Worm (Caenorhabditis elegans) whole organism, L4 larva: ENCODE measurements around the gene hpr-17.
A peak's percentile ranks its signal among the peaks of the same experiment; 100 is the strongest.

Experiments used
- R02D3.7 ChIP-seq: fragments of 150-350 bp; sonication (generic microtip); optimal IDR thresholded peaks from 3 replicates; lab custom pipeline; 2014; ENCODE audit warnings: missing biosample characterization, missing genetic modification characterization
- T26A8.4 ChIP-seq: fragments of 200-800 bp; sonication (Bioruptor generic); IDR thresholded peaks from 2 replicates; pipeline ENCODE4 v1.3.6; 2022; ENCODE audit warnings: missing genetic modification characterization, missing compliant biosample characterization
- Y5F2A.4 ChIP-seq: fragments of 200-800 bp; sonication (Bioruptor generic); optimal IDR thresholded peaks from 2 replicates; lab custom pipeline; 2018; ENCODE audit warnings: mild to moderate bottlenecking, missing genetic modification characterization, missing compliant biosample characterization
- aha-1 ChIP-seq: fragments of 150-350 bp; peaks from one replicate; lab custom pipeline; 2014; ENCODE audit warnings: missing biosample characterization, missing genetic modification characterization
- arid-1 ChIP-seq: fragments of 200-800 bp; sonication (Bioruptor generic); conservative IDR thresholded peaks from 2 replicates; pipeline ENCODE4 v1.3.6; 2022; ENCODE audit warnings: missing genetic modification reagents, missing genetic modification characterization, missing compliant biosample characterization
- ceh-20 ChIP-seq: fragments of 200-800 bp; sonication (Bioruptor generic); IDR thresholded peaks from 2 replicates; pipeline ENCODE4 v1.3.6; 2022; ENCODE audit warnings: missing genetic modification reagents, missing genetic modification characterization, missing compliant biosample characterization
- ceh-62 ChIP-seq: sonication (generic microtip); optimal IDR thresholded peaks from 2 replicates; lab custom pipeline; 2017; ENCODE audit warnings: missing biosample characterization, missing genetic modification characterization
- cey-2 ChIP-seq: sonication (generic microtip); optimal IDR thresholded peaks from 3 replicates; lab custom pipeline; 2017; ENCODE audit warnings: missing genetic modification characterization, mild to moderate bottlenecking, missing compliant biosample characterization, antibody characterized with exemption, borderline replicate concordance; ENCODE audit not compliant: insufficient read depth
- ctbp-1 ChIP-seq: fragments of 200-800 bp; sonication (Bioruptor generic); IDR thresholded peaks from 2 replicates; pipeline ENCODE4 v1.3.6; 2022; ENCODE audit warnings: missing genetic modification reagents, missing genetic modification characterization, missing compliant biosample characterization
- dve-1 ChIP-seq: sonication (generic microtip); optimal IDR thresholded peaks from 2 replicates; lab custom pipeline; 2017; ENCODE audit warnings: antibody characterized with exemption, mild to moderate bottlenecking, missing genetic modification characterization, missing compliant biosample characterization; ENCODE audit not compliant: insufficient read depth
- fkh-10 ChIP-seq: fragments of 150-350 bp; optimal IDR thresholded peaks from 2 replicates; lab custom pipeline; 2014; ENCODE audit warnings: missing biosample characterization, missing genetic modification reagents, missing genetic modification characterization
- hif-1 ChIP-seq, 2 experiments: sonication (generic microtip); optimal IDR thresholded peaks; 2 replicates each; lab custom pipeline; 2016 to 2017; ENCODE audit warnings: missing compliant biosample characterization in 2 of 2, missing genetic modification characterization in 2 of 2, missing genetic modification reagents in 2 of 2, missing genotype in 2 of 2, mild to moderate bottlenecking in 1 of 2
- hlh-30 ChIP-seq: sonication (generic microtip); optimal IDR thresholded peaks from 2 replicates; lab custom pipeline; 2017; ENCODE audit warnings: antibody characterized with exemption, mild to moderate bottlenecking, missing genetic modification characterization, missing compliant biosample characterization; ENCODE audit not compliant: insufficient read depth
- jun-1 ChIP-seq: fragments of 150-350 bp; optimal IDR thresholded peaks from 2 replicates; lab custom pipeline; 2014; ENCODE audit warnings: missing biosample characterization, missing genetic modification reagents, missing genetic modification characterization
- lim-7 ChIP-seq: fragments of 200-800 bp; sonication (Bioruptor generic); IDR thresholded peaks from 2 replicates; pipeline ENCODE4 v1.3.6; 2022; ENCODE audit warnings: missing genetic modification characterization, missing compliant biosample characterization
- lin-1 ChIP-seq: fragments of 200-800 bp; sonication (Bioruptor generic); IDR thresholded peaks from 2 replicates; pipeline ENCODE4 v1.3.6; 2022; ENCODE audit warnings: missing genetic modification reagents, missing genetic modification characterization, missing compliant biosample characterization
- lin-13 ChIP-seq: fragments of 150-350 bp; optimal IDR thresholded peaks from 2 replicates; lab custom pipeline; 2014; ENCODE audit warnings: missing biosample characterization, missing genetic modification reagents, missing genetic modification characterization
- lin-39 ChIP-seq: fragments of 150-350 bp; optimal IDR thresholded peaks from 2 replicates; lab custom pipeline; 2014; ENCODE audit warnings: missing biosample characterization, missing genetic modification reagents, missing genetic modification characterization
- lsy-2 ChIP-seq, 2 experiments: fragments of 150-350 bp in 1 of 2; sonication (generic microtip) in 1 of 2; optimal IDR thresholded peaks; 2 replicates each; lab custom pipeline; 2014 to 2017; ENCODE audit warnings: missing biosample characterization in 2 of 2, missing genetic modification characterization in 2 of 2
- madf-5 ChIP-seq, 2 experiments: fragments of 200-800 bp; sonication (Bioruptor generic); IDR thresholded peaks; 2 replicates each; pipeline ENCODE4 v1.3.6; 2022; ENCODE audit warnings: missing compliant biosample characterization in 2 of 2, missing genetic modification characterization in 2 of 2
- mdl-1 ChIP-seq, 2 experiments: fragments of 150-350 bp in 1 of 2; sonication (generic microtip) in 1 of 2; optimal IDR thresholded peaks; 2 replicates each; lab custom pipeline; 2014 to 2017; ENCODE audit warnings: missing biosample characterization in 2 of 2, missing genetic modification characterization in 2 of 2
- mdt-29 ChIP-seq: fragments of 200-800 bp; sonication (Bioruptor generic); IDR thresholded peaks from 2 replicates; pipeline ENCODE4 v1.3.6; 2022; ENCODE audit warnings: missing genetic modification reagents, missing genetic modification characterization, missing compliant biosample characterization
- mxl-2 ChIP-seq: fragments of 200-800 bp; sonication (Bioruptor generic); conservative IDR thresholded peaks from 2 replicates; pipeline ENCODE4 v1.3.6; 2022; ENCODE audit warnings: missing genetic modification reagents, missing genetic modification characterization, missing compliant biosample characterization
- nhr-111 ChIP-seq: fragments of 200-800 bp; sonication (Bioruptor generic); optimal IDR thresholded peaks from 2 replicates; lab custom pipeline; 2018; ENCODE audit warnings: mild to moderate bottlenecking, missing genetic modification characterization, missing compliant biosample characterization
- nhr-41 ChIP-seq: fragments of 200-800 bp; sonication (Bioruptor generic); IDR thresholded peaks from 2 replicates; pipeline ENCODE4 v1.3.6; 2022; ENCODE audit warnings: missing genetic modification reagents, missing genetic modification characterization, missing compliant biosample characterization
- nhr-42 ChIP-seq: fragments of 200-800 bp; sonication (Bioruptor generic); IDR thresholded peaks from 2 replicates; pipeline ENCODE4 v1.3.6; 2022; ENCODE audit warnings: missing genetic modification characterization, missing compliant biosample characterization
- nhr-48 ChIP-seq: sonication (generic microtip); optimal IDR thresholded peaks from 2 replicates; lab custom pipeline; 2016; ENCODE audit warnings: mild to moderate bottlenecking, missing genetic modification characterization, missing compliant biosample characterization
- php-3 ChIP-seq: fragments of 200-800 bp; sonication (Bioruptor generic); IDR thresholded peaks from 2 replicates; pipeline ENCODE4 v1.3.6; 2022; ENCODE audit warnings: missing genetic modification reagents, missing genetic modification characterization, missing compliant biosample characterization
- sdz-12 ChIP-seq: fragments of 200-800 bp; sonication (Bioruptor generic); optimal IDR thresholded peaks from 2 replicates; lab custom pipeline; 2018; ENCODE audit warnings: mild to moderate bottlenecking, missing genetic modification characterization, missing compliant biosample characterization
- set-16 ChIP-seq: fragments of 200-800 bp; sonication (Bioruptor generic); IDR thresholded peaks from 2 replicates; pipeline ENCODE4 v1.3.6; 2022; ENCODE audit warnings: missing genetic modification reagents, missing genetic modification characterization, missing compliant biosample characterization
- snpc-4 ChIP-seq: fragments of 150-350 bp; optimal IDR thresholded peaks from 2 replicates; lab custom pipeline; 2014; ENCODE audit warnings: missing biosample characterization, missing genetic modification characterization
- spr-1 ChIP-seq: sonication (generic microtip); optimal IDR thresholded peaks from 2 replicates; lab custom pipeline; 2016; ENCODE audit warnings: mild to moderate bottlenecking, missing genetic modification characterization, missing compliant biosample characterization
- spr-3 ChIP-seq: fragments of 200-800 bp; sonication (Bioruptor generic); optimal IDR thresholded peaks from 2 replicates; lab custom pipeline; 2018; ENCODE audit warnings: mild to moderate bottlenecking, missing genetic modification characterization, missing compliant biosample characterization
- tag-97 ChIP-seq: fragments of 200-800 bp; sonication (Bioruptor generic); IDR thresholded peaks from 2 replicates; pipeline ENCODE4 v1.3.6; 2022; ENCODE audit warnings: missing genetic modification characterization, missing compliant biosample characterization
- tra-1 ChIP-seq: fragments of 200-800 bp; sonication (Bioruptor generic); IDR thresholded peaks from 2 replicates; pipeline ENCODE4 v1.3.6; 2022; ENCODE audit warnings: missing genetic modification reagents, missing genetic modification characterization, missing compliant biosample characterization
- vab-7 ChIP-seq: fragments of 200-800 bp; sonication (Bioruptor generic); IDR thresholded peaks from 2 replicates; pipeline ENCODE4 v1.3.6; 2022; ENCODE audit warnings: missing genetic modification reagents, missing genetic modification characterization, missing compliant biosample characterization
- zag-1 ChIP-seq: fragments of 150-350 bp; optimal IDR thresholded peaks from 2 replicates; lab custom pipeline; 2014; ENCODE audit warnings: missing biosample characterization, missing genetic modification characterization
- zip-2 ChIP-seq: fragments of 150-350 bp; optimal IDR thresholded peaks from 2 replicates; lab custom pipeline; 2014; ENCODE audit warnings: missing biosample characterization, missing genetic modification characterization
- ztf-7 ChIP-seq: fragments of 150-350 bp; optimal IDR thresholded peaks from 2 replicates; lab custom pipeline; 2014; ENCODE audit warnings: missing biosample characterization, missing genetic modification characterization

hpr-17 gene

DNA sequence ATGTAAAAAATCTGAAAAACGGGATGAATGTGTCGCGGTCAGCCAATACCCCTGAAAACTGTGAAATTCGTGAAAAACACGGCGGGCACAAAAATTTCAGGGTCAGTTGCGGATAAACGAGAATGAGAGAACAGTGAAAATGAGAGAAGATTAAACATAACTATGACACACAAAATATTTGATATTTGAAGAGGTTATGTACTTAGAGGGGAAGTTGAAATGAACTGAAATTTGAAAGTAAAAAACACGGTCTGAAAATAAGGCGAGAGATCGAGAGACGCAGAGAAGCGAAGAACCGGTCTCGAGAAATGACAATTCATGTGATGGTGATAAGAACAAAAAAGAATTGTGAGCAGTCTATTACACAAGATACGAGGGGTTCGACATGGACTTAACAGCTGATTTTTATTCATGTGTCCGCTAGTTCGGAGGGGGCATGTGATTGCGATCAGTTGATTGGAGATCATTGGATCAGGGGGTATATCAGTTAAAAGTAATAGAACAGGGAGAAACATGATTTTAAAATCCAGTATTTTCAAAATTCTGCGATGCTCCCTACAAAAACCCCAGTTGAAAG, 8.9 kb upstream of the hpr-17 start, which contains the start of gene moe-3 (continued):
- no peak for TF ChIP-seq madf-5 (GFP tag; IDR thresholded peaks at IDR 0.05; lab: Robert Waterston, UW)
- TF ChIP-seq ctbp-1 (GFP tag; lab: Robert Waterston, UW): no peak
- TF ChIP-seq cey-2 (tag; lab: Kevin White, UChicago): no peak
- TF ChIP-seq nhr-111: no peak
- no peak for TF ChIP-seq ztf-7 (tag; lab: Kevin White, UChicago)
- no peak for TF ChIP-seq ceh-20 (GFP tag; lab: Robert Waterston, UW)
- no peak for TF ChIP-seq zip-2 (tag; lab: Kevin White, UChicago)
- TF ChIP-seq lim-7 (GFP tag; lab: Robert Waterston, UW): no peak
- no peak for TF ChIP-seq R02D3.7 (tag; lab: Kevin White, UChicago)
- TF ChIP-seq jun-1 (tag; lab: Kevin White, UChicago): no peak
- no peak for TF ChIP-seq vab-7 (GFP tag; lab: Robert Waterston, UW)
- TF ChIP-seq zag-1: no peak
- no peak for TF ChIP-seq lin-39
- peak; percentile 57 for TF ChIP-seq nhr-48
- no peak for TF ChIP-seq set-16 (GFP tag; lab: Robert Waterston, UW)
- TF ChIP-seq hif-1 (tag; optimal IDR thresholded peaks at IDR 0.05; lab: Kevin White, UChicago): no peak
- no peak for TF ChIP-seq nhr-41 (GFP tag; lab: Robert Waterston, UW)
- TF ChIP-seq php-3 (GFP tag; lab: Robert Waterston, UW): 0 out of 2 replicates have a peak, but pooled peaks have one; percentile 25
- no peak for TF ChIP-seq tag-97
- peak; percentile 93 for TF ChIP-seq hlh-30 (tag; lab: Kevin White, UChicago)
- TF ChIP-seq, all 104 proteins: peak for 14

DNA sequence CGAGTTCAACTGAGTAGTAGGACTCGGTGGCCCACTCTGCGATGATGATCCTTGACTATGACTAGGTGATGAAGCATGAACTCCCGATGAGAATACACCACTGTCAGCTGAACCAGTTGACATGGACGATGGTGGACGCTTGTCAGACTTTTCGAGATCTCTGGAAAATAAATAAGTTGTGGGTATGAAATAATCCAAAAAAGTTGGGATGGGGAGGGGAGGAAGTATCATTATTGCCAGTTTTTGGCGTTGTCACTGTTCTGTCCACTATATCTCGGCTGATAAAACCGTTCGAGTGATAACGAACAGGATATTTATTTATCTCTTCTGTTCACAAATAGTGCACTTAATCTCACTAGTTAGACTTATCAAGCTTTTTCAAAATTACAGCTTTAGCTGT, 7.2 kb upstream of the hpr-17 start:
- TF ChIP-seq dve-1 (tag; lab: Kevin White, UChicago) (no peak), mxl-2 (GFP tag; lab: Robert Waterston, UW) (no peak), arid-1 (GFP tag; lab: Robert Waterston, UW) (no peak), aha-1 (tag; lab: Kevin White, UChicago) (peak; percentile 94), lin-13 (no peak), lsy-2 (tag; optimal IDR thresholded peaks at IDR 0.05; lab: Kevin White, UChicago) (no peak)
- TF ChIP-seq, all 104 proteins: peak for 1

DNA sequence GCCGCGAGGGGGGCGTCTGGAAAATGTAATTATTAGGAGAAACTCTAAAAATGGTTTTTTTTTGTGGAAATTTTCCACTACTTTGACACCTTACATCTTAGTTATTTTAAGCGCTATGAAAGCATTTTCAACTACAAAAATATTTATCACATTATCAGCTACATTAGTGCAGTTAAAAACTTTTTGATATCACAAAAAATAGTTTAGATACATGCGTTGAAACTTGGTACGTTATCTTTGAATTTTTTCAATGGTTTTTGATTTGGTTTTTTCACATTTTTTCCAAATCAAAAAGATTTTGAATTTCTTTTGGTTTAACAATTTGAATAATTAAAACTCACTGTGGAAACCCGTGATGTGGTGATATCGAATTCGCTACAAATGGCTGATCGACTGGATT, 6.2 kb upstream of the hpr-17 start:
- no peak for TF ChIP-seq nhr-42
- TF ChIP-seq mdl-1 (tag; optimal IDR thresholded peaks at IDR 0.05; lab: Kevin White, UChicago): no peak
- no peak for TF ChIP-seq snpc-4 (tag; lab: Kevin White, UChicago)
- no peak for TF ChIP-seq Y5F2A.4 (GFP tag; lab: Kevin White, UChicago)
- no peak for TF ChIP-seq sdz-12 (GFP tag; lab: Kevin White, UChicago)
- TF ChIP-seq aha-1 (tag; lab: Kevin White, UChicago): peak; percentile 92
- TF ChIP-seq mdt-29: no peak
- no peak for TF ChIP-seq php-3 (GFP tag; lab: Robert Waterston, UW)

DNA sequence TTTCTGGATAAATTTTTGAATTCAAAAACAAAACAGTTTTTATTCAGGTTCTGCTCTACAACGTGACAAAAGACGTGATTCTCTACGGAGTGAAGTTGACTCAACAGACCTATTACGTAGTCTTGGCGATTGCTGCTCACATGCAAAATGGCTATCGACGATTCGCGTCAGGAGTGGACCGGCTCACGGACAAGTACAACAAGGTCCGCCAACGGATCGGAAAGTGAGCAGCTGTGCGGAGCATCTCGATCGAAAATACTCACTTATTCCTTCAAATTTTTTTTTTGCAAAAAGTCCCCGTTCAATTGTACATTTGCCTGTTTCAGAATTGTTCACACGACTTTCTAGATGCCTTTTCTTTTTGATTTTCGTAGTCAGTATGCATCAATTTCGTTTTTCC, 3.0 kb upstream of the hpr-17 start:
- TF ChIP-seq T26A8.4 (GFP tag; lab: Robert Waterston, UW): peak; percentile 60; the same call in 1 of the 2 replicates
- TF ChIP-seq php-3 (GFP tag; lab: Robert Waterston, UW): no peak
- no peak for TF ChIP-seq ceh-62 (tag; lab: Kevin White, UChicago)
- peak; percentile 43 for TF ChIP-seq aha-1 (tag; lab: Kevin White, UChicago)
- TF ChIP-seq fkh-10: no peak
- no peak for TF ChIP-seq lin-1 (GFP tag; lab: Robert Waterston, UW)
- no peak for TF ChIP-seq tra-1 (GFP tag; lab: Robert Waterston, UW)
- peak; percentile 16 for TF ChIP-seq spr-3 (GFP tag; lab: Kevin White, UChicago)
- peak; percentile 4 for TF ChIP-seq spr-1 (tag; lab: Kevin White, UChicago)
- peak; percentile 1 for TF ChIP-seq Y5F2A.4 (GFP tag; lab: Kevin White, UChicago)
